Fruit fly (Drosophila melanogaster): ENCODE results near the gene CG15599.

The CG15599 gene

DNA sequence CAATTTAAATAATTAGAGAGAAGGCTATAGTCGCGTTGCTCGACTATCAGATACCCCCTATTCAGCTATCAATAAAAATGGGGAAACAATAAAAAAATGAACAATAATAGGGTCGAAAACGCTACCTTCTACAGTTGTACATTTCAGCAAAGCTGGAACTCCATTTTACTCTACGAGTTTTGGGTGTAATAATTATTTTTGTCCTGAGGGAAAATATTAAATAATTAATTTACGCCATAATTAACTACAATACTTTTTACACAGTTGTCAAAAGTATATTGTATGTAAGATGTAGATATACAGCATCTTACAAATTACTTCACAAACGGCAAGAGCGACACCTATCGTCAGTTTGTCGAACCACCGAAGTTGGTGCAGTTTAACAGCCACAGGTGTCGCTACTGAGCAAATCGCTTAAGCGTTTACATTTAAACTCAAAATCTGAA lies 35.3 kb downstream of the CG15599 start (continued):
- TF ChIP-seq Camta (GFP tag; optimal IDR thresholded peaks at IDR 0.05) (no peak), lmd (GFP tag; IDR thresholded peaks at IDR 0.05) (peak; percentile 48; the same call in 1 of the 2 replicates), CG17361 (GFP tag; IDR thresholded peaks at IDR 0.05) (0 out of 3 replicates have a peak, but pooled peaks have one; percentile 24), D19B (GFP tag; optimal IDR thresholded peaks at IDR 0.05) (peak; percentile 33), CG6813 (GFP tag; optimal IDR thresholded peaks at IDR 0.05) (no peak), CTCF (GFP tag; optimal IDR thresholded peaks at IDR 0.05) (peak; percentile 97), Blimp-1 (GFP tag; optimal IDR thresholded peaks at IDR 0.05) (peak; percentile 4), chinmo (GFP tag; IDR thresholded peaks at IDR 0.05; ENCODE audit: partially characterized antibody) (0 out of 4 replicates have a peak, but pooled peaks have one; percentile 63), ham (GFP tag; IDR thresholded peaks at IDR 0.05) (no peak), stc (GFP tag; IDR thresholded peaks at IDR 0.05) (no peak), Side (GFP tag; optimal IDR thresholded peaks at IDR 0.05) (no peak), her (GFP tag; optimal IDR thresholded peaks at IDR 0.05) (no peak), CG33213 (GFP tag; optimal IDR thresholded peaks at IDR 0.05) (peak; percentile 50), C15 (GFP tag; IDR thresholded peaks at IDR 0.05) (no peak), Hr39 (optimal IDR thresholded peaks at IDR 0.05) (no peak), NC2β (GFP tag; optimal IDR thresholded peaks at IDR 0.05) (no peak), CG8388 (GFP tag; optimal IDR thresholded peaks at IDR 0.05) (no peak), B-H2 (GFP tag; optimal IDR thresholded peaks at IDR 0.05) (peak; percentile 23), Bteb2 (GFP tag; optimal IDR thresholded peaks at IDR 0.05) (no peak), knrl (GFP tag; IDR thresholded peaks at IDR 0.05; ENCODE audit: partially characterized antibody) (peak; percentile 68), h (optimal IDR thresholded peaks at IDR 0.05) (no peak), Elba2 (GFP tag; optimal IDR thresholded peaks at IDR 0.05) (no peak), pan (optimal IDR thresholded peaks at IDR 0.05) (no peak), pan (GFP tag; optimal IDR thresholded peaks at IDR 0.05 in 1 of 2, IDR thresholded peaks at IDR 0.05 in 1 of 2) (peak in 1 of 2 experiments; percentile 52), CG2202 (tag; optimal IDR thresholded peaks at IDR 0.05) (no peak), tap (tag; optimal IDR thresholded peaks at IDR 0.05) (no peak), sens (GFP tag) (peak; percentile 11), maf-S (GFP tag; optimal IDR thresholded peaks at IDR 0.05) (no peak), CG14441 (GFP tag; IDR thresholded peaks at IDR 0.05) (peak; percentile 41; the same call in 1 of the 2 replicates), Doc3 (GFP tag; IDR thresholded peaks at IDR 0.05; ENCODE audit: partially characterized antibody) (no peak), CG10321 (GFP tag; IDR thresholded peaks at IDR 0.05) (no peak), Meics (GFP tag; optimal IDR thresholded peaks at IDR 0.05) (peak; percentile 33), Drgx (GFP tag; IDR thresholded peaks at IDR 0.05) (no peak), sna (GFP tag; IDR thresholded peaks at IDR 0.05; ENCODE audit: partially characterized antibody) (peak; percentile 76), CG1603 (tag; optimal IDR thresholded peaks at IDR 0.05) (peak; percentile 50), gro (GFP tag; optimal IDR thresholded peaks at IDR 0.05) (no peak), schlank (tag; optimal IDR thresholded peaks at IDR 0.05) (no peak), tio (GFP tag; optimal IDR thresholded peaks at IDR 0.05) (peak; percentile 9), CG17328 (GFP tag; IDR thresholded peaks at IDR 0.05) (no peak), CG16813 (GFP tag; IDR thresholded peaks at IDR 0.05; ENCODE audit: partially characterized antibody) (peak; percentile 81), CG17829 (tag; optimal IDR thresholded peaks at IDR 0.05) (peak; percentile 60), Stat92E (GFP tag; optimal IDR thresholded peaks at IDR 0.05) (no peak), CG16779 (GFP tag; IDR thresholded peaks at IDR 0.05) (no peak), crp (GFP tag; optimal IDR thresholded peaks at IDR 0.05) (no peak), CG18764 (GFP tag; optimal IDR thresholded peaks at IDR 0.05) (peak; percentile 24), fd3F (GFP tag; optimal IDR thresholded peaks at IDR 0.05) (no peak), CG33557 (GFP tag; optimal IDR thresholded peaks at IDR 0.05) (no peak), CG30020 (tag; optimal IDR thresholded peaks at IDR 0.05) (no peak), slbo (GFP tag; IDR thresholded peaks at IDR 0.05) (peak; percentile 67), unpg (GFP tag; optimal IDR thresholded peaks at IDR 0.05) (peak; percentile 32), pita (GFP tag; optimal IDR thresholded peaks at IDR 0.05) (peak; percentile 53), dpn (GFP tag; optimal IDR thresholded peaks at IDR 0.05) (peak; percentile 8 to 36)

Data from whole organism, embryonic.